Worm (Caenorhabditis elegans) whole organism, L4/young adult: Measurements from ENCODE around the gene T26H5.9.

ENCODE experiments used
- W03F9.2 ChIP-seq: fragments of 150-350 bp; optimal IDR thresholded peaks from 2 replicates; lab custom pipeline; 2014; ENCODE audit warnings: missing biosample characterization, missing genetic modification characterization
- dao-5 ChIP-seq: sonication (generic microtip); optimal IDR thresholded peaks from 2 replicates; lab custom pipeline; 2016; ENCODE audit warnings: missing genotype, missing genetic modification characterization, moderate library complexity, missing compliant biosample characterization
- him-1 ChIP-seq: sonication (generic microtip); optimal IDR thresholded peaks from 2 replicates; lab custom pipeline; 2016; ENCODE audit warnings: missing genotype, missing genetic modification reagents, missing genetic modification characterization, missing compliant biosample characterization

The T26H5.9 gene

ce11 chrV:15484537-15484936, 39.8 kb downstream of the T26H5.9 start, which contains the start of gene C06B8.3:
Gene C06B8.3 (minus strand): TSS chrV:15484637.
- TF ChIP-seq dao-5 (tag; lab: Kevin White, UChicago) (no peak), W03F9.2 (tag; lab: Kevin White, UChicago) (no peak), him-1 (tag; lab: Kevin White, UChicago) (no peak)

- no peak for TF ChIP-seq W03F9.2 (tag; lab: Kevin White, UChicago)
- no peak for TF ChIP-seq him-1 (tag; lab: Kevin White, UChicago)
- no peak for TF ChIP-seq dao-5 (tag; lab: Kevin White, UChicago)
These were observed 43.0 kb downstream of the T26H5.9 start, which contains the start of gene srw-21 for ce11 chrV:15487764-15488163. Gene srw-21 (plus strand): TSS chrV:15488064.

- no peak for TF ChIP-seq him-1 (tag; lab: Kevin White, UChicago)
- TF ChIP-seq W03F9.2 (tag; lab: Kevin White, UChicago), result no peak
- TF ChIP-seq dao-5 (tag; lab: Kevin White, UChicago), result no peak
These were observed 47.8 kb downstream of the T26H5.9 start, which contains the start of gene str-264 for ce11 chrV:15492518-15492917. Gene str-264 (minus strand): TSS chrV:15492618.

- TF ChIP-seq W03F9.2 (tag; lab: Kevin White, UChicago) (no peak), dao-5 (tag; lab: Kevin White, UChicago) (no peak), him-1 (tag; lab: Kevin White, UChicago) (no peak)
These were observed 49.0 kb downstream of the T26H5.9 start, which contains the start of gene srh-218 for ce11 chrV:15493680-15494079. Gene srh-218 (plus strand): TSS chrV:15493980.
